Worm (Caenorhabditis elegans): ENCODE results near the gene F52D10.4.

DNA sequence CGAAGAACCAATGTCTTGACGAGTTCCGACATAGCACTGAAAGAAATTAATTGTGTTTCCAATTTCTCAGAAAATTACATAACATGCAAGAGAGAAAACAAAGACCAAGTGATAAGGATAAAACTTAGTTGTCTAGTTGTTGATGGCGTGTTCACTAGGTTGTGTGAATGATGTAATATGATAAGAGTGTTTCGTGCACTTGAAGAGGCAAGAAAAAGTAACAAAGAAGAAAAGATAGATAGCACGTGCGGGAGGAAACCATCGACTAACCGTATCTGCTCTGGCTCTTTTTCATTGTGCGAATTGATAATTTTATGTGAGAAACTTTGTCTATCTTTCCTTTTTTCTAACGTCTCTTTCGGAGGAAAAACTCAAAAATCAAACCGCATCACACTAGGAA is 44.4 kb downstream of the F52D10.4 start, which contains the start of gene sfxn-1.5:
- TF ChIP-seq ceh-82 (tag; optimal IDR thresholded peaks at IDR 0.05) (no peak), F26F4.8 (GFP tag; conservative IDR thresholded peaks at IDR 0.05) (no peak), nhr-11 (tag; optimal IDR thresholded peaks at IDR 0.05) (no peak), unc-62 (GFP tag; optimal IDR thresholded peaks at IDR 0.05 in 1 of 2) (no peak), unc-62 (tag; optimal IDR thresholded peaks at IDR 0.05) (no peak), unc-39 (tag; optimal IDR thresholded peaks at IDR 0.05) (no peak), egl-27 (tag; optimal IDR thresholded peaks at IDR 0.05) (no peak)
